Worm (Caenorhabditis elegans) whole organism, midembryonic: ENCODE results near the gene poml-4.

Experiments used
- cog-1 ChIP-seq: sonication (generic microtip); optimal IDR thresholded peaks from 2 replicates; lab custom pipeline; 2016; ENCODE audit warnings: missing genetic modification characterization, missing compliant biosample characterization
- flt-1 ChIP-seq: fragments of 200-800 bp; sonication (Bioruptor generic); IDR thresholded peaks from 2 replicates; pipeline ENCODE4 v1.3.6; 2022; ENCODE audit warnings: missing genetic modification characterization, missing compliant biosample characterization
- ztf-23 ChIP-seq: fragments of 200-800 bp; sonication (Bioruptor generic); IDR thresholded peaks from 2 replicates; pipeline ENCODE4 v1.3.6; 2022; ENCODE audit warnings: missing genetic modification reagents, missing genetic modification characterization, missing compliant biosample characterization

- TF ChIP-seq cog-1 (no peak), flt-1 (GFP tag; lab: Robert Waterston, UW) (no peak), ztf-23 (GFP tag; lab: Robert Waterston, UW) (no peak)
Measured at ce11 chrII:1550501-1550900, 9.8 kb downstream of the poml-4 start, which contains the start of the genes fbxb-52 and fbxb-51.
